Worm (Caenorhabditis elegans): ENCODE results near the gene F58E6.4.

Gene F58E6.4

DNA sequence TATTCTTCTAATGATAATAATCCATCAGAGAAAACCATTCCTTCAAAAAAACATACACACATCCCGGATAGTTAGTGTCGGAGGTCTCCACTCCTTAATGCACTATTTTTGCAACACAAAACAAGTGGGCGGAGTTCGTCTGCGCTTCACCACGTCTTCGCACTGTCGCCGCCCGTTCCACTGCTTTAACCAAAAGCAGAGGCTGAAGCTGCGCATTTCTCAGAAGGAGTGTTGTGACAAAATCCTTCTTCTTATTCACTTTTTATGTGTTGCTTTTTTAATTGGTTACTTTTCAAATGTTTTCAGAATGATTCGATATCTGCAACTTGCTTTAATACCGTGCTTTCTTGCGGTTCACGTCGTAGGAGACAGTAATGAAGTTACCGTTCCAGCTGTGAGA is 5.3 kb downstream of the F58E6.4 start, which contains the start of gene F58E6.13:
TSS of gene F58E6.13 (plus strand) at position 301 of the 400 bp plus-strand sequence.
- TF ChIP-seq F16B12.6 (tag; optimal IDR thresholded peaks at IDR 0.05) (no peak), sptf-1 (tag; optimal IDR thresholded peaks at IDR 0.05) (no peak), nhr-11 (tag; optimal IDR thresholded peaks at IDR 0.05) (no peak), lin-35 (GFP tag; optimal IDR thresholded peaks at IDR 0.05) (no peak), efl-1 (optimal IDR thresholded peaks at IDR 0.05) (no peak), efl-1 (GFP tag; optimal IDR thresholded peaks at IDR 0.05 in 1 of 2) (no peak), mab-9 (GFP tag; IDR thresholded peaks at IDR 0.05) (no peak), C04F5.9 (tag; optimal IDR thresholded peaks at IDR 0.05) (no peak), unc-30 (tag; optimal IDR thresholded peaks at IDR 0.05) (no peak), efl-3 (GFP tag; optimal IDR thresholded peaks at IDR 0.05) (no peak), aha-1 (tag; optimal IDR thresholded peaks at IDR 0.05) (no peak), nhr-237 (tag; optimal IDR thresholded peaks at IDR 0.05) (no peak), nhr-71 (tag; optimal IDR thresholded peaks at IDR 0.05) (no peak), xbp-1 (tag; optimal IDR thresholded peaks at IDR 0.05) (no peak), C16A3.4 (tag; optimal IDR thresholded peaks at IDR 0.05) (no peak)

ce11 chrV:9740858-9741257 is 9.3 kb downstream of the F58E6.4 start, which contains the start of gene sta-2:
sta-2 (plus strand) TSS chrV:9741206.
- TF ChIP-seq lin-15B (tag; optimal IDR thresholded peaks at IDR 0.05) (no peak), fkh-10 (GFP tag; optimal IDR thresholded peaks at IDR 0.05) (no peak), Y116A8C.19 (tag; optimal IDR thresholded peaks at IDR 0.05; ENCODE audit: borderline replicate concordance) (no peak), elt-3 (tag; optimal IDR thresholded peaks at IDR 0.05) (peak in 2 of 6 experiments; percentile 18 to 91), ceh-88 (GFP tag; IDR thresholded peaks at IDR 0.05) (no peak), vab-15 (tag; optimal IDR thresholded peaks at IDR 0.05) (no peak), ces-1 (GFP tag; optimal IDR thresholded peaks at IDR 0.05) (no peak), nhr-90 (tag; optimal IDR thresholded peaks at IDR 0.05; ENCODE audit: poor library complexity) (peak; percentile 26), lin-39 (tag; optimal IDR thresholded peaks at IDR 0.05) (no peak), dsc-1 (tag; optimal IDR thresholded peaks at IDR 0.05) (no peak), mdl-1 (tag; optimal IDR thresholded peaks at IDR 0.05) (peak in 1 of 2 experiments; percentile 61), nhr-71 (tag; optimal IDR thresholded peaks at IDR 0.05) (peak; percentile 67), C04F5.9 (tag; optimal IDR thresholded peaks at IDR 0.05) (no peak), nhr-28 (tag; optimal IDR thresholded peaks at IDR 0.05) (no peak), fkh-8 (tag; optimal IDR thresholded peaks at IDR 0.05) (no peak), pqm-1 (tag; optimal IDR thresholded peaks at IDR 0.05) (no peak), sptf-1 (tag; optimal IDR thresholded peaks at IDR 0.05) (no peak), lir-3 (tag; optimal IDR thresholded peaks at IDR 0.05; ENCODE audit: poor library complexity) (no peak), fos-1 (tag; optimal IDR thresholded peaks at IDR 0.05) (no peak), aly-2 (tag; optimal IDR thresholded peaks at IDR 0.05) (no peak), tlp-1 (tag; optimal IDR thresholded peaks at IDR 0.05) (no peak), nhr-20 (tag; optimal IDR thresholded peaks at IDR 0.05) (peak; percentile 70), ztf-11 (tag; optimal IDR thresholded peaks at IDR 0.05) (no peak), nhr-84 (tag; optimal IDR thresholded peaks at IDR 0.05) (no peak), fkh-4 (tag; optimal IDR thresholded peaks at IDR 0.05; ENCODE audit: borderline replicate concordance) (no peak), egl-13 (tag; optimal IDR thresholded peaks at IDR 0.05) (no peak), pax-3 (tag; optimal IDR thresholded peaks at IDR 0.05) (no peak), nhr-47 (tag; optimal IDR thresholded peaks at IDR 0.05) (no peak), blmp-1 (tag; optimal IDR thresholded peaks at IDR 0.05) (peak; percentile 86), efl-3 (GFP tag; optimal IDR thresholded peaks at IDR 0.05) (no peak), ceh-90 (tag; optimal IDR thresholded peaks at IDR 0.05) (no peak), unc-62 (GFP tag; optimal IDR thresholded peaks at IDR 0.05) (no peak), aha-1 (tag; optimal IDR thresholded peaks at IDR 0.05) (no peak), efl-1 (optimal IDR thresholded peaks at IDR 0.05) (no peak), efl-1 (GFP tag; optimal IDR thresholded peaks at IDR 0.05 in 1 of 2) (peak in 1 of 2 experiments; percentile 64), jun-1 (tag; optimal IDR thresholded peaks at IDR 0.05) (no peak), nhr-19 (GFP tag; conservative IDR thresholded peaks at IDR 0.05) (no peak), lin-35 (GFP tag; optimal IDR thresholded peaks at IDR 0.05) (peak in 1 of 2 experiments; percentile 57), unc-98 (GFP tag; IDR thresholded peaks at IDR 0.05) (no peak), swsn-7 (tag; optimal IDR thresholded peaks at IDR 0.05) (no peak), tbx-2 (tag; optimal IDR thresholded peaks at IDR 0.05) (peak; percentile 47), nhr-77 (tag; optimal IDR thresholded peaks at IDR 0.05) (no peak), egl-27 (tag; optimal IDR thresholded peaks at IDR 0.05) (no peak), skn-1 (tag; optimal IDR thresholded peaks at IDR 0.05) (no peak)

Data from whole organism, L1 larva.